Fruit fly (Drosophila melanogaster) ovary, adult (tissue): ENCODE measurements around the gene CG6770.

Experiments
- CG17801 ChIP-seq: fragments of 200-800 bp; optimal IDR thresholded peaks from 2 replicates; lab custom pipeline; 2019; ENCODE audit warnings: missing biosample characterization, mild to moderate bottlenecking, missing genetic modification characterization, moderate library complexity; ENCODE audit not compliant: partially characterized antibody

CG6770 gene

dm6 chr2L:12045941-12046855 is at the start of gene CG6770:
Gene CG6770 (minus strand): TSS chr2L:12046118.
- TF ChIP-seq CG17801 (GFP tag; lab: Kevin White, UChicago) = peak; percentile 91

DNA sequence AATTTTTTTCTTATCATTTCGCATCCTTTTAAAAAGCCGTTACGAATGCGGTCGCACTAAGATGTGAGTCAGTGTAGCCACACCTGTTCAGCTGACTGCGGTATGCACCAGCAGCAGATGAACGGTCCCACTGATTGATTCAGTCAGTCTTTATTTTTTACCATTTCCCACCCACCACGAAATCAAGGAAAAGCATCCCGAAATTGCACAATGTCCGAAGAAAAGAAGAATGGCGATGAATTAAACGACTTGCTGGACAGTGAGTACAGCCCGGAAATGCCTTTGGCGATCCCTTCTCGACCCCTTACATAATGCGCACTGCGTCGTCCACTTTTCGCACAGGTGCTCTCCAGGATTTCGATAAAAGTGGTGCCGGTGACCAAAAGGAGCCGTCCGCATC is 47.7 kb upstream of the CG6770 start:
- TF ChIP-seq CG17801 (GFP tag; lab: Kevin White, UChicago) = no peak

- no peak for TF ChIP-seq CG17801 (GFP tag; lab: Kevin White, UChicago)
Measured at dm6 chr2L:12092719-12093118, 46.8 kb upstream of the CG6770 start.

dm6 chr2L:12092041-12092440 is 46.1 kb upstream of the CG6770 start:
- TF ChIP-seq CG17801 (GFP tag; lab: Kevin White, UChicago) = no peak

dm6 chr2L:12091522-12091921 is 45.6 kb upstream of the CG6770 start, which contains the start of gene Pex19:
Gene Pex19 (plus strand): TSS chr2L:12091822.
- TF ChIP-seq CG17801 (GFP tag; lab: Kevin White, UChicago) = no peak

dm6 chr2L:12089145-12089544 is 43.2 kb upstream of the CG6770 start:
- no peak for TF ChIP-seq CG17801 (GFP tag; lab: Kevin White, UChicago)

DNA sequence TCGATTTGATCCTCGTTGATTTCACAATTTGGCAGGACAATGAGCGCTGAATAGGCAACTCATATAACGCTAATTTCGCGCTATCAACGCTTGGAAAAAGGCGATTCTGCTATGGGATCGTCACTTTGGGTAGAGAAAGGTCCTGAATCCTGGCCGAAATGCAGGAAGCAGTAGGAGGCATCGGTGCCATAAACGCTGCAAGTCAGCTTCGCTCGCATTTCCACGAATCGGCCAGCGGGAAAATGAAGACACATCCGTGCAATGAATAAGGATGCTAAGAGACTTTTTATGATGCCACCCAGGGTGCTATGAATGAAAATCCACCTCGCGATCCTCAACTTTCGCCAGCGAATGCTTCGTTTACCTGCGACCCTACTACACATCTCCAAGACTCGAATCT is 41.5 kb upstream of the CG6770 start:
- TF ChIP-seq CG17801 (GFP tag; lab: Kevin White, UChicago) = no peak

DNA sequence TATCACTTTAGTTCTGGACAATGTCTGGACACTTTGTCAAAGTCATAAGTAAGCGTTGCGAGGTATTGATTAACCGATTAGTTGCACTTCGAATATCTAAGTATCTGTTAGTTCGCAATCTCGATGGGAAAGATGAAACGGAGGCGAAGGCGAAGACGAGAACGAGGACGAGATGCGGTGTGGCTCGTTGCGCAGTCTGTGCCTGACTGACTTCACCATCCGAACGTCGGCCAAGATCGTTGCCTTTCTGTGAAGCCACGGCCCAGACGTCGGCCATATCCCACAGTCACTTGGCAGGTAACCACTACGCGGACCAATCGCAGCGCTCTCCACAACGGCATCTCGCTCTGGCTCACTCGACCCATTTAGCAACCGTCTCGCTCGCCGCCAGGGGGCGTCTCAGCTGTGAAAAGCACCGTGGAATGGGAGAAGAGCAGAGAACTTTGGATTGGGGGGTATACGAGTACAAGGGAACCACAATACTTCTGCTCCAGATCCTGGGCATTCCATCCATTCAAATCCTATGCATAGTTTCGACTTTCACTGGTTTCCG is 39.8 kb upstream of the CG6770 start, which contains the start of gene prd:
TSS of gene prd (minus strand) at position 209 of the 553 bp plus-strand sequence.
- TF ChIP-seq CG17801 (GFP tag; lab: Kevin White, UChicago) = no peak

dm6 chr2L:12085010-12085409 is 39.1 kb upstream of the CG6770 start:
- TF ChIP-seq CG17801 (GFP tag; lab: Kevin White, UChicago) = no peak

dm6 chr2L:12081118-12081665 is 35.3 kb upstream of the CG6770 start:
- no peak for TF ChIP-seq CG17801 (GFP tag; lab: Kevin White, UChicago)

DNA sequence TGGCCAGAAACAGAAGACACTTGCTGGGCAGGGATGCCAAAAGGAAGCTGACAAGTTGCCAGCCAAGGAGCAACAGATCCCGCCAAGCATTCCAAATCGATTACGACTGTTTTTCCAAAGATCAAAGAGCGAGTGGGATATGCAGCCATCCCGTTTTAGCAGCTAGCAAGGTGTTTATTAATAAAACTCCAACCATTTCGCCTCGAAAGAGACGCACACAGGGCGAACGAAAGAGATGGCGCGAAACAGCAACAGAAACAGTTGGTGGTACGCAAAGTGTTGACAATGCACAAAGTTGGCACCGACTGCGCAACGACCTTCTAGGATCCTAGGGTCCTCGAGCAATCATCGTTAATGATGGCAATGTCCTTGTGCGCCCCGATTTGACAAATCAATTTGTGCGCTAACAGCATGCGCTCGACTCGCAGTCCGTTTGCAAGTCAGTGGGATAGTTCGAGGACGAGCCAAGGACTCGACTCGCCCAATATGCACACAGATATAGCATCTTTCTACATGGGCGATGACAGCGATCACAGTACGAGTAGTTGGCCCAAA is 34.0 kb upstream of the CG6770 start:
- no peak for TF ChIP-seq CG17801 (GFP tag; lab: Kevin White, UChicago)

- TF ChIP-seq CG17801 (GFP tag; lab: Kevin White, UChicago) = no peak
Measured at dm6 chr2L:12078695-12079094, 32.8 kb upstream of the CG6770 start.

DNA sequence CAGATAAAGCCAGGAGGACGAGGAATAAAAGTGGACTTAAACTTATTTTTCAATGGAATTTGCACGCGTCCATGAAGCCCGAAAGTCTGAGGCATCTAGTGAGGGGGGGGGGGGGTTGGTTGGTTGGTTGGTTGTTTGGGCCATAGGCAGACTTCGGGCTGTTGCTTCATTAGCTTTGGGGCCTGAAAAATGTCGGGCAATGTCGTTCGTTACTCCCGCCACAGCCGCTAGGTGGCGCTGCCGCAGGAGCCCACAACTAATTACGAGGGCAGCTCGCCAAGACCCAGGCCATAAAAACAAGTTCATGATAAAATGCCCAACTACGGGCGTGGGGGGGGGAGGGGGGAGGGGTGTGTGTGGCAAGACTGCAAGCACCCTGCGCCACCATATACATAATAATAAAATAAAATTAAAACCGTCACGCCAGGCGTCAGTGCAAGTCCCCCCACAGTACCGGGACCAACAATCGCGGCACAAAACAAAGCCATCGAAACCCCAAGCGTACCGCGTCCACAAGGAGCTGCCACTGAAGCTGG is 32.3 kb upstream of the CG6770 start:
- TF ChIP-seq CG17801 (GFP tag; lab: Kevin White, UChicago) = no peak

dm6 chr2L:12075850-12076249 is 29.9 kb upstream of the CG6770 start, which contains the start of gene CG14947:
Gene CG14947 (plus strand): TSS chr2L:12076100.
- no peak for TF ChIP-seq CG17801 (GFP tag; lab: Kevin White, UChicago)
